Worm (Caenorhabditis elegans): ENCODE measurements around the gene C54F6.12.

DNA sequence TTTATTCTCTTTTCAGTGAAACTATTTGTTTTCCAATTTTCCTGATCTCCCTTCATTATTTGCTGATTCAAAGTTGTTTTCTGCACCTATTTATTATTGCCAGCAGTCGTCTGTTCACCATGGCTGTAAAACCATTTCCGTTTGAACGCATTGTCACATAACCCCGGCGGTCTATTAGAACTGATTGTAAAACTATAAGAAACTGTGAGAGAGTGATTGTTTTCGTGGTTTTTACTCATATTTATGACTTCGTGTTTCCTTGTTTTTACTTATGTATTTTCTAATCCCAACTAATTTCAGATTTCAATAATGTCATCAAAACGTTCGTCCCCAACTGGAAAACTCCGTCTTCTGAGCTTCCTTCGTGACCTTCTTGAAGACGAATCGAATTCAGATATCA is 25.0 kb upstream of the C54F6.12 start, which contains the start of gene F19F10.1:
- TF ChIP-seq him-1 (tag; optimal IDR thresholded peaks at IDR 0.05) (no peak), W03F9.2 (tag; optimal IDR thresholded peaks at IDR 0.05) (no peak)
